Worm (Caenorhabditis elegans): ENCODE data around the gene tftc-3.

ce11 chrV:10220605-10221004 lies 10.5 kb upstream of the tftc-3 start, which contains the start of gene C12D8.13:
- TF ChIP-seq mml-1 (tag; optimal IDR thresholded peaks at IDR 0.05) (no peak), snpc-4 (tag; optimal IDR thresholded peaks at IDR 0.05) (no peak), zag-1 (tag; optimal IDR thresholded peaks at IDR 0.05) (no peak), nhr-23 (tag; optimal IDR thresholded peaks at IDR 0.05) (no peak), unc-62 (GFP tag; optimal IDR thresholded peaks at IDR 0.05) (no peak), elt-2 (tag; optimal IDR thresholded peaks at IDR 0.05) (no peak), R02D3.7 (tag; optimal IDR thresholded peaks at IDR 0.05) (no peak), nhr-76 (tag; optimal IDR thresholded peaks at IDR 0.05) (no peak), ztf-4 (tag; optimal IDR thresholded peaks at IDR 0.05) (no peak), sea-2 (GFP tag; optimal IDR thresholded peaks at IDR 0.05) (no peak)
